Worm (Caenorhabditis elegans) whole organism, early embryonic: Measurements from ENCODE around the gene C01G10.5.
"Not testable (repeated sequence)": the region's sequence is repeated elsewhere in the genome, so short reads cannot be mapped to it uniquely, and the experiment has no call there.

Source experiments
- B0310.2 ChIP-seq: sonication (generic microtip); optimal IDR thresholded peaks from 2 replicates; lab custom pipeline; 2016; ENCODE audit warnings: mild to moderate bottlenecking, missing genetic modification characterization, missing compliant biosample characterization
- F13C5.2 ChIP-seq: sonication (generic microtip); optimal IDR thresholded peaks from 2 replicates; lab custom pipeline; 2017; ENCODE audit warnings: mild to moderate bottlenecking, missing genetic modification characterization, inconsistent platforms, missing compliant biosample characterization
- aly-1 ChIP-seq: sonication (generic microtip); optimal IDR thresholded peaks from 2 replicates; lab custom pipeline; 2016; ENCODE audit warnings: missing genetic modification characterization, missing compliant biosample characterization
- ama-1 ChIP-seq: fragments of 150-350 bp; optimal IDR thresholded peaks from 2 replicates; lab custom pipeline; 2014
- ceh-13 ChIP-seq: fragments of 200-800 bp; sonication (Bioruptor generic); optimal IDR thresholded peaks from 2 replicates; lab custom pipeline; 2018; ENCODE audit warnings: mild to moderate bottlenecking, missing genetic modification characterization, missing compliant biosample characterization
- ceh-36 ChIP-seq: sonication (generic microtip); optimal IDR thresholded peaks from 2 replicates; lab custom pipeline; 2016; ENCODE audit warnings: missing genetic modification characterization, inconsistent platforms, missing compliant biosample characterization
- ets-7 ChIP-seq: sonication (generic microtip); optimal IDR thresholded peaks from 2 replicates; lab custom pipeline; 2016; ENCODE audit warnings: missing genotype, missing genetic modification characterization, missing compliant biosample characterization
- flt-1 ChIP-seq: fragments of 200-800 bp; sonication (Bioruptor generic); IDR thresholded peaks from 2 replicates; pipeline ENCODE4 v1.3.6; 2022; ENCODE audit warnings: missing genetic modification characterization, missing compliant biosample characterization
- hmbx-1 ChIP-seq: sonication (generic microtip); optimal IDR thresholded peaks from 2 replicates; lab custom pipeline; 2016; ENCODE audit warnings: mild to moderate bottlenecking, missing genetic modification characterization, missing compliant biosample characterization
- hmg-4 ChIP-seq: fragments of 200-800 bp; sonication (Bioruptor generic); optimal IDR thresholded peaks from 2 replicates; lab custom pipeline; 2018; ENCODE audit warnings: mild to moderate bottlenecking, missing genetic modification characterization, missing compliant biosample characterization
- hnd-1 ChIP-seq: sonication (generic microtip); optimal IDR thresholded peaks from 2 replicates; lab custom pipeline; 2016; ENCODE audit warnings: missing genetic modification characterization, missing compliant biosample characterization
- pes-1 ChIP-seq: fragments of 200-800 bp; sonication (Bioruptor generic); IDR thresholded peaks from 2 replicates; pipeline ENCODE4 v1.3.6; 2022; ENCODE audit warnings: missing genetic modification reagents, missing genetic modification characterization, missing compliant biosample characterization
- scrt-1 ChIP-seq: fragments of 200-800 bp; sonication (Bioruptor generic); IDR thresholded peaks from 2 replicates; pipeline ENCODE4 v1.3.6; 2022; ENCODE audit warnings: missing genetic modification characterization, missing compliant biosample characterization
- sea-1 ChIP-seq: fragments of 200-800 bp; sonication (Bioruptor generic); conservative IDR thresholded peaks from 2 replicates; pipeline ENCODE4 v1.3.6; 2022; ENCODE audit warnings: missing genetic modification characterization, missing compliant biosample characterization
- tbx-11 ChIP-seq: fragments of 200-800 bp; sonication (Bioruptor generic); IDR thresholded peaks from 2 replicates; pipeline ENCODE4 v1.3.6; 2022; ENCODE audit warnings: missing genetic modification characterization, missing compliant biosample characterization
- tbx-37 ChIP-seq: fragments of 200-800 bp; sonication (Bioruptor generic); conservative IDR thresholded peaks from 2 replicates; pipeline ENCODE4 v1.3.6; 2022; ENCODE audit warnings: missing genetic modification reagents, missing genetic modification characterization, missing compliant biosample characterization
- tra-4 ChIP-seq: sonication (generic microtip); optimal IDR thresholded peaks from 2 replicates; lab custom pipeline; 2017; ENCODE audit warnings: missing genetic modification characterization, missing compliant biosample characterization

Gene C01G10.5

DNA sequence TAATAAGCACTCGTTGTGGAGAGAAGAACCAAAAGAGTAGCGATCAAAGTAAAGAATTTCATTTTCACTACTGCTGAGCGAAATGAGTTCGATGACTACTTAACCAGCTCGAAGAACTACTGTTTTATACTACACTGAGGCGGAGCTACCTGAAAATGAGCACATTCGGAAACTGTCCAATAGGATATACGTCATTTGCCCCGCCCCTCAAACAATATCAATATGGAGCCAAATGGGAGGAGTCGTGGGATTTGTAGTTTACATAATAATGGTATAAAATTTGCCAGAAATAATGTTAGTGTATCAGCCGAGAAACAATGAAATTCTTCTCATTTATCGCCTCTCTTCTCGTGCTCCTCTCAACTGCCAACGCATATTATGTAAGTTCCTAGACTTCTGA lies at the start of gene C01G10.5, which contains the start of gene C01G10.4:
Gene C01G10.5 (minus strand): TSS at position 101 of the 400 bp plus-strand sequence.
Gene C01G10.4 (plus strand): TSS at position 303 of the 400 bp plus-strand sequence.
- TF ChIP-seq ets-7 (tag; lab: Kevin White, UChicago) (no peak), ceh-13 (GFP tag; lab: Kevin White, UChicago) (no peak), hnd-1 (no peak), ama-1 (lab: Kevin White, UChicago) (no peak), hmg-4 (no peak), F13C5.2 (tag; lab: Kevin White, UChicago) (no peak), tbx-11 (GFP tag; lab: Robert Waterston, UW) (no peak), sea-1 (GFP tag; lab: Robert Waterston, UW) (no peak), ceh-36 (tag; lab: Kevin White, UChicago) (no peak), pes-1 (GFP tag; lab: Robert Waterston, UW) (no peak)

- TF ChIP-seq tbx-37 (GFP tag; lab: Robert Waterston, UW) (peak; percentile 42; the same call in 1 of the 2 replicates), tbx-11 (GFP tag; lab: Robert Waterston, UW) (no peak), F13C5.2 (tag; lab: Kevin White, UChicago) (no peak)
Measured at ce11 chrV:15136772-15137171, 47.4 kb upstream of the C01G10.5 start, which contains the start of gene aipl-1. TSS of gene aipl-1 (minus strand) at chrV:15136801.

- no peak for TF ChIP-seq hnd-1
- no peak for TF ChIP-seq B0310.2 (tag; lab: Kevin White, UChicago)
- no peak for TF ChIP-seq sea-1 (GFP tag; lab: Robert Waterston, UW)
- no peak for TF ChIP-seq hmbx-1 (tag; lab: Kevin White, UChicago)
- no peak for TF ChIP-seq scrt-1 (GFP tag; lab: Robert Waterston, UW)
- TF ChIP-seq tbx-11 (GFP tag; lab: Robert Waterston, UW) = no peak
- TF ChIP-seq F13C5.2 (tag; lab: Kevin White, UChicago) = no peak
- TF ChIP-seq pes-1 (GFP tag; lab: Robert Waterston, UW) = no peak
- no peak for TF ChIP-seq ets-7 (tag; lab: Kevin White, UChicago)
- TF ChIP-seq tra-4 = no peak
- TF ChIP-seq ceh-36 (tag; lab: Kevin White, UChicago) = no peak
- no peak for TF ChIP-seq hmg-4
- TF ChIP-seq ceh-13 (GFP tag; lab: Kevin White, UChicago) = no peak
- TF ChIP-seq ama-1 (lab: Kevin White, UChicago) = no peak
- TF ChIP-seq tbx-37 (GFP tag; lab: Robert Waterston, UW) = no peak
- TF ChIP-seq flt-1 = no peak
Measured at ce11 chrV:15133812-15134211, 44.5 kb upstream of the C01G10.5 start.

DNA sequence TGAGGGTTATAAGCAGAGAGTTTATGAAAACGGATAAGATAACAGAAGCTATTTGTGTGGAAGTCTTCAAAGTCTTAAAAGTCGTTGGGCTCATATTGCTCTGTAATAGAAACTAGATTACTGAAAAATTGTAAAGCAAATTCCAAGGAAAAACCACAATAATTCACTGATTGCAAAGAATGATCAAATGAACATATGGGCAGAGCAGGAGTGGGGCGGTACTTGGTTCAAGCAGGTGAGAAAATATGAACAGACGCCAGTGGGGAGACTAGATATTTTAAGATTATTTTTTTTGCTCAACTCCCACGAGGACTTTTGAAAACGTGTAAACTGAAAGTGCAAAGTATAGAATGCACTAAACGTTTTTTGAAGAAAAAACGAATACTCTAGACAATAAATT lies 43.1 kb upstream of the C01G10.5 start, which contains the start of gene str-171:
Gene str-171 (minus strand): TSS at position 101 of the 400 bp plus-strand sequence.
- TF ChIP-seq tra-4 = no peak

DNA sequence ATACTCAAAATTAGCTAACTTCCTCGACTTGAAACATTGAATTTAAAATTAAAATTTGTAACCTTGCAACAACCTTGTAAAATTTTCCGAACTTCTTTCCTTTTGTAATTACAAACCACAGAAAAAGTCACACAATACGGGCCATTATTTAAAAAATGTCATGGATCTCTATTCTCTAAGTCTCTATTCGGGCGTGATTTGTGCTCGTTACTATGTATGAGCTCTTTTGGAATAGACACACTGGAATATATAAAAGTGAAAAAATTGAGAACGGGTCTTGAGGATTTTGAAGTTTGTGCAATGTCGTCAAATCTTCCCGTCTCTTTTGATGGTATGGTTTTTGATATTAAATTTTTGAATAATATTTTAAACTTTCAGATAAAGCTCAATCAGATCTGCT lies 38.6 kb upstream of the C01G10.5 start, which contains the start of gene srr-7:
Gene srr-7 (plus strand): TSS at position 301 of the 400 bp plus-strand sequence.
- TF ChIP-seq sea-1 (GFP tag; lab: Robert Waterston, UW) = no peak
- TF ChIP-seq pes-1 (GFP tag; lab: Robert Waterston, UW) = no peak
- TF ChIP-seq ceh-36 (tag; lab: Kevin White, UChicago) = no peak
- TF ChIP-seq ama-1 (lab: Kevin White, UChicago) = no peak
- no peak for TF ChIP-seq scrt-1 (GFP tag; lab: Robert Waterston, UW)
- TF ChIP-seq B0310.2 (tag; lab: Kevin White, UChicago) = no peak
- TF ChIP-seq F13C5.2 (tag; lab: Kevin White, UChicago) = no peak
- no peak for TF ChIP-seq ceh-13 (GFP tag; lab: Kevin White, UChicago)
- TF ChIP-seq flt-1 = no peak
- no peak for TF ChIP-seq hmg-4
- no peak for TF ChIP-seq tbx-11 (GFP tag; lab: Robert Waterston, UW)
- no peak for TF ChIP-seq aly-1 (tag; lab: Kevin White, UChicago)
- no peak for TF ChIP-seq hnd-1
- no peak for TF ChIP-seq tbx-37 (GFP tag; lab: Robert Waterston, UW)
- TF ChIP-seq hmbx-1 (tag; lab: Kevin White, UChicago) = no peak
- TF ChIP-seq ets-7 (tag; lab: Kevin White, UChicago) = no peak
- TF ChIP-seq tra-4 = no peak

- TF ChIP-seq aly-1 (tag; lab: Kevin White, UChicago) = no peak
- TF ChIP-seq scrt-1 (GFP tag; lab: Robert Waterston, UW) = no peak
- no peak for TF ChIP-seq ama-1 (lab: Kevin White, UChicago)
- TF ChIP-seq hmg-4 = no peak
- TF ChIP-seq ets-7 (tag; lab: Kevin White, UChicago) = no peak
- TF ChIP-seq tra-4 = no peak
Measured at ce11 chrV:15127413-15127812, 38.1 kb upstream of the C01G10.5 start, which contains the start of gene srj-27. TSS of gene srj-27 (minus strand) at chrV:15127513.

- not testable (repeated sequence) for TF ChIP-seq hmg-4; scrt-1 (GFP tag; lab: Robert Waterston, UW); pes-1 (GFP tag; lab: Robert Waterston, UW)
Measured at ce11 chrV:15125162-15125561, 35.8 kb upstream of the C01G10.5 start, which contains the start of gene ugt-30. TSS of gene ugt-30 (minus strand) at chrV:15125262.

ce11 chrV:15119517-15119916 lies 30.2 kb upstream of the C01G10.5 start, which contains the start of gene flor-1:
TSS of gene flor-1 (minus strand) at chrV:15119617.
- no peak for TF ChIP-seq sea-1 (GFP tag; lab: Robert Waterston, UW)
- no peak for TF ChIP-seq F13C5.2 (tag; lab: Kevin White, UChicago)
- no peak for TF ChIP-seq scrt-1 (GFP tag; lab: Robert Waterston, UW)
- TF ChIP-seq hmg-4 = no peak
- no peak for TF ChIP-seq hmbx-1 (tag; lab: Kevin White, UChicago)
- TF ChIP-seq B0310.2 (tag; lab: Kevin White, UChicago) = no peak
- no peak for TF ChIP-seq hnd-1
- no peak for TF ChIP-seq ama-1 (lab: Kevin White, UChicago)
